Fruit fly (Drosophila melanogaster): ENCODE data around the gene bru3.

The bru3 gene

dm6 chr3L:13803258-13803657, at the start of gene bru3:
Gene bru3, minus strand, starts transcription at chr3L:13803400.
- TF ChIP-seq gl (tag; optimal IDR thresholded peaks at IDR 0.05), result no peak
- TF ChIP-seq EcR (GFP tag; optimal IDR thresholded peaks at IDR 0.05), result no peak
- TF ChIP-seq Snoo (tag; optimal IDR thresholded peaks at IDR 0.05), result no peak
- no peak for TF ChIP-seq CG9948 (tag; optimal IDR thresholded peaks at IDR 0.05)
- TF ChIP-seq CG34367 (tag; optimal IDR thresholded peaks at IDR 0.05), result no peak
- TF ChIP-seq fd96Ca (GFP tag; IDR thresholded peaks at IDR 0.05), result no peak
- TF ChIP-seq CG14655 (GFP tag; optimal IDR thresholded peaks at IDR 0.05), result no peak
- TF ChIP-seq CG13204 (GFP tag; optimal IDR thresholded peaks at IDR 0.05), result no peak
- no peak for TF ChIP-seq CG8159 (tag; optimal IDR thresholded peaks at IDR 0.05)
- TF ChIP-seq D1 (tag; optimal IDR thresholded peaks at IDR 0.05), result no peak
- no peak for TF ChIP-seq CG4496 (GFP tag; IDR thresholded peaks at IDR 0.05)
- TF ChIP-seq CG8301 (tag; optimal IDR thresholded peaks at IDR 0.05), result no peak
- no peak for TF ChIP-seq CG15710 (tag; optimal IDR thresholded peaks at IDR 0.05)
- no peak for TF ChIP-seq CG32121 (GFP tag; IDR thresholded peaks at IDR 0.05)
- no peak for TF ChIP-seq rn (GFP tag; IDR thresholded peaks at IDR 0.05)
- TF ChIP-seq Ets98B (GFP tag; IDR thresholded peaks at IDR 0.05), result no peak
- no peak for TF ChIP-seq Pif1A (GFP tag; optimal IDR thresholded peaks at IDR 0.05)
- no peak for TF ChIP-seq Pif1B (GFP tag; optimal IDR thresholded peaks at IDR 0.05)
- no peak for TF ChIP-seq CG12605 (GFP tag; IDR thresholded peaks at IDR 0.05)
- TF ChIP-seq CG17806 (tag; optimal IDR thresholded peaks at IDR 0.05), result no peak

DNA sequence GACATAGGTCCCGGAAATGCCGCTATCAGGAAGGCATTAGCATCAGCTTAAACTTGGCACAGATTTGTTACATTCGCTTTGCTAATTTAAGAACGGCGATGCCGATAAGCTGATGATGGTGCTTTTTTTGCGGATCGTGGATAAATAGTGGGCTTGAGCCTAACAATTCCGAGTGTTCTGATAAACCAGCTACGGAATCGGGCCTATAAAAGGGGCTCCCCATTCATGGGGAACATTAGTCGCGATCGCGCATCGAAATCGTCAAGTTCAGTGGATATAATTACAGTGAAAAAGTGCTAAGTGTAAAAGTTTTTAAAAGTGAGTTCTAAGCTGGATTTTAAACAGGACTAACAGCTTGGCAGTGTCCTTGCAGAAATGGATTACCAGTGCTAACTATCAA, 42.6 kb upstream of the bru3 start, which contains the start of gene Hml:
Gene Hml, plus strand, starts transcription at position 301 of the 400 bp plus-strand sequence.
- TF ChIP-seq CG13204 (GFP tag; optimal IDR thresholded peaks at IDR 0.05) (no peak), CG10348 (GFP tag; IDR thresholded peaks at IDR 0.05) (no peak), CG4496 (GFP tag; IDR thresholded peaks at IDR 0.05) (no peak), EcR (GFP tag; optimal IDR thresholded peaks at IDR 0.05) (no peak), D1 (tag; optimal IDR thresholded peaks at IDR 0.05) (no peak), CG17806 (tag; optimal IDR thresholded peaks at IDR 0.05) (no peak), Pif1A (GFP tag; optimal IDR thresholded peaks at IDR 0.05) (no peak), CG34367 (tag; optimal IDR thresholded peaks at IDR 0.05) (no peak), CG8159 (tag; optimal IDR thresholded peaks at IDR 0.05) (no peak), Pif1B (GFP tag; optimal IDR thresholded peaks at IDR 0.05) (no peak), CG9948 (tag; optimal IDR thresholded peaks at IDR 0.05) (no peak), fd96Ca (GFP tag; IDR thresholded peaks at IDR 0.05) (no peak), CG15710 (tag; optimal IDR thresholded peaks at IDR 0.05) (no peak), gl (tag; optimal IDR thresholded peaks at IDR 0.05) (no peak), Snoo (tag; optimal IDR thresholded peaks at IDR 0.05) (no peak), CG14655 (GFP tag; optimal IDR thresholded peaks at IDR 0.05) (no peak), Ets98B (GFP tag; IDR thresholded peaks at IDR 0.05) (no peak)

- TF ChIP-seq EcR (GFP tag; optimal IDR thresholded peaks at IDR 0.05) (peak; percentile 95), CG17806 (tag; optimal IDR thresholded peaks at IDR 0.05) (no peak), CG32121 (GFP tag; IDR thresholded peaks at IDR 0.05) (no peak)
These were observed 42.1 kb upstream of the bru3 start for dm6 chr3L:13845292-13845691.

- TF ChIP-seq CG12605 (GFP tag; IDR thresholded peaks at IDR 0.05), result no peak
- TF ChIP-seq CG8301 (tag; optimal IDR thresholded peaks at IDR 0.05), result no peak
- TF ChIP-seq CG13204 (GFP tag; optimal IDR thresholded peaks at IDR 0.05), result no peak
- TF ChIP-seq CG10348 (GFP tag; IDR thresholded peaks at IDR 0.05), result no peak
- TF ChIP-seq Pif1B (GFP tag; optimal IDR thresholded peaks at IDR 0.05), result no peak
- TF ChIP-seq CG34367 (tag; optimal IDR thresholded peaks at IDR 0.05), result no peak
- TF ChIP-seq Pif1A (GFP tag; optimal IDR thresholded peaks at IDR 0.05), result no peak
- no peak for TF ChIP-seq CG4496 (GFP tag; IDR thresholded peaks at IDR 0.05)
- TF ChIP-seq CG9948 (tag; optimal IDR thresholded peaks at IDR 0.05), result no peak
- TF ChIP-seq Snoo (tag; optimal IDR thresholded peaks at IDR 0.05), result no peak
- no peak for TF ChIP-seq fd96Ca (GFP tag; IDR thresholded peaks at IDR 0.05)
- no peak for TF ChIP-seq EcR (GFP tag; optimal IDR thresholded peaks at IDR 0.05)
These were observed 40.2 kb upstream of the bru3 start, which contains the start of gene Tsp68C for dm6 chr3L:13843356-13843755. Gene Tsp68C, plus strand, starts transcription at chr3L:13843656.

- TF ChIP-seq Pif1B (GFP tag; optimal IDR thresholded peaks at IDR 0.05) (no peak), Snoo (tag; optimal IDR thresholded peaks at IDR 0.05) (no peak), fd96Ca (GFP tag; IDR thresholded peaks at IDR 0.05) (no peak), EcR (GFP tag; optimal IDR thresholded peaks at IDR 0.05) (no peak), CG13204 (GFP tag; optimal IDR thresholded peaks at IDR 0.05) (no peak), Pif1A (GFP tag; optimal IDR thresholded peaks at IDR 0.05) (no peak), CG12605 (GFP tag; IDR thresholded peaks at IDR 0.05) (no peak)
These were observed 39.7 kb upstream of the bru3 start, which contains the start of gene CG8750 for dm6 chr3L:13842917-13843316. Gene CG8750, minus strand, starts transcription at chr3L:13843017.

dm6 chr3L:13842140-13842539, 38.9 kb upstream of the bru3 start, which contains the start of gene CG8757:
Gene CG8757, minus strand, starts transcription at chr3L:13842240.
- TF ChIP-seq CG12605 (GFP tag; IDR thresholded peaks at IDR 0.05) (no peak), Pif1A (GFP tag; optimal IDR thresholded peaks at IDR 0.05) (no peak), D1 (tag; optimal IDR thresholded peaks at IDR 0.05) (no peak), CG15710 (tag; optimal IDR thresholded peaks at IDR 0.05) (no peak), CG13204 (GFP tag; optimal IDR thresholded peaks at IDR 0.05) (no peak), CG4496 (GFP tag; IDR thresholded peaks at IDR 0.05) (no peak)

dm6 chr3L:13840731-13841130, 37.5 kb upstream of the bru3 start:
- no peak for TF ChIP-seq Snoo (tag; optimal IDR thresholded peaks at IDR 0.05)
- TF ChIP-seq CG15710 (tag; optimal IDR thresholded peaks at IDR 0.05), result no peak

All from whole organism, pupa.